Worm (Caenorhabditis elegans): ENCODE results near the gene rpl-35.

The rpl-35 gene

DNA sequence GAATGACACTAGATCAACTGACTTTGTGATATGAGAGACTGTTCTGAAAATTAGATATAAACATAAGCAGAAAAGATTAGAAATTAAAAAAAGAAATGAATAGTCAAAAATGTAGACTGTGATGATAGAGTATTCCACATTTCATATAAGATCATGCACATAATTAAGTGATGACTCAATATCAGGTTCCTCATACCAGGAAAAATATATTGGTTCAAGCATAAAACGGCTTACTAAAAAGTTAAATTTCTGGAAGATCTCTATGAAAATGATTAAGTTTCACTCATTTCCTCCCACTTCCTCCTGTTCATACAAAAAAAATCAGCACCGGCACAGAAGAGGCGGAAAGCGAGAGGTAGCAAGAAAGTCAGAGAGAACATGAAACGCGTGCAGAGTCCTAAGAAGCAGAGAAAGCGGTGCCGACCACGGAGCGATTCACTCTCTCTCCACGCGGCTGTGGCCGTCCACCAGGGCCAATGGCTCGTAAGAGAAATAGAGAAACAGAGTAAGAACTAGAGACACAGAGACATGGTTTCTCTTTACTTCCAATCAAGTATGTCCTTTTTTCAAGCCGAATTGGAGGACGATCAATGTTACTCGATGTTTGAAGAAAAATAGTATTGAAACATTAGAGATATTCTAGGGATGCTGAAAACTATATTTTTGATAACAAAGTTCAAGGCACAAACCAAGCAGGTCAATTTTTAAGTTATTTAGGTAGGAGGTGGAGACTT, 36.8 kb downstream of the rpl-35 start, which contains the start of the genes ZK688.5 and fahd-1 (continued):
- TF ChIP-seq isw-1 (GFP tag; IDR thresholded peaks at IDR 0.05): peak; percentile 35; the same call in 1 of the 2 replicates
- TF ChIP-seq mep-1 (tag; optimal IDR thresholded peaks at IDR 0.05): peak; percentile 70
- TF ChIP-seq rnt-1 (tag; optimal IDR thresholded peaks at IDR 0.05): peak; percentile 71
- TF ChIP-seq nhr-71 (tag; optimal IDR thresholded peaks at IDR 0.05): peak; percentile 83
- TF ChIP-seq lir-3 (tag; optimal IDR thresholded peaks at IDR 0.05; ENCODE audit: poor library complexity): no peak
- TF ChIP-seq nhr-19 (GFP tag; conservative IDR thresholded peaks at IDR 0.05): peak; percentile 57
- no peak for TF ChIP-seq fkh-4 (tag; optimal IDR thresholded peaks at IDR 0.05; ENCODE audit: borderline replicate concordance)
- TF ChIP-seq nhr-20 (tag; optimal IDR thresholded peaks at IDR 0.05): peak; percentile 72
- TF ChIP-seq ama-1 (optimal IDR thresholded peaks at IDR 0.05): no peak
- TF ChIP-seq elt-2 (tag; optimal IDR thresholded peaks at IDR 0.05): peak; percentile 21
- TF ChIP-seq tlp-1 (tag; optimal IDR thresholded peaks at IDR 0.05): no peak
- no peak for TF ChIP-seq egl-27 (tag; optimal IDR thresholded peaks at IDR 0.05)
- peak in 2 of 6 experiments; percentile 41 to 48 for TF ChIP-seq elt-3 (tag; optimal IDR thresholded peaks at IDR 0.05)
- TF ChIP-seq tbx-2 (tag; optimal IDR thresholded peaks at IDR 0.05): peak; percentile 62
- peak; percentile 54 for TF ChIP-seq fkh-8 (tag; optimal IDR thresholded peaks at IDR 0.05)
- TF ChIP-seq efl-1 (optimal IDR thresholded peaks at IDR 0.05): peak; percentile 72 to 77
- peak; percentile 27 to 94 for TF ChIP-seq efl-1 (GFP tag; optimal IDR thresholded peaks at IDR 0.05 in 1 of 2)

DNA sequence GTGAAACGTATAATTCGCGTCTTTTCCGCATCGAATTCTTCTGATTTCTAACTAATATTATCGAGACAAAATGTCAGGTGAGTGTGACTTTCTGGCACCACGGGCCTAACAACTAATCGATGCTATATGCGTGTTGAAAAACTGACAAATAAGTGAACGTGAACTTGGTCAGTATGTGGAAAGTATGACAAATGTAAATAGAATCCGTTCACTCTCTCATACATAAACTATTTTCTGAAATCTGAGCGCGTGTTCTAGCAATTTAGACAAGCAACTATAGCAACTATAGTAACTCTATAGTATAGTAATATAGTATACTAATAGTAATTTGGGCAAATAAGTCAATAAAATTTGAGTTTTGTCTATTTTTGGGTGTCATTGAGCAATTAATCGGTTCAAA, 37.4 kb downstream of the rpl-35 start:
- TF ChIP-seq fos-1 (tag; optimal IDR thresholded peaks at IDR 0.05): no peak
- no peak for TF ChIP-seq lir-3 (tag; optimal IDR thresholded peaks at IDR 0.05; ENCODE audit: poor library complexity)
- no peak for TF ChIP-seq snpc-4 (tag; optimal IDR thresholded peaks at IDR 0.05)
- no peak for TF ChIP-seq pqm-1 (tag; optimal IDR thresholded peaks at IDR 0.05)
- no peak for TF ChIP-seq zag-1 (tag; optimal IDR thresholded peaks at IDR 0.05)
- no peak for TF ChIP-seq mab-9 (GFP tag; IDR thresholded peaks at IDR 0.05)
- TF ChIP-seq xbp-1 (tag; optimal IDR thresholded peaks at IDR 0.05): no peak
- TF ChIP-seq ztf-11 (tag; optimal IDR thresholded peaks at IDR 0.05): no peak
- TF ChIP-seq fkh-10 (GFP tag; optimal IDR thresholded peaks at IDR 0.05): no peak
- no peak for TF ChIP-seq ceh-8 (GFP tag; optimal IDR thresholded peaks at IDR 0.05)
- no peak for TF ChIP-seq C04F5.9 (tag; optimal IDR thresholded peaks at IDR 0.05)

DNA sequence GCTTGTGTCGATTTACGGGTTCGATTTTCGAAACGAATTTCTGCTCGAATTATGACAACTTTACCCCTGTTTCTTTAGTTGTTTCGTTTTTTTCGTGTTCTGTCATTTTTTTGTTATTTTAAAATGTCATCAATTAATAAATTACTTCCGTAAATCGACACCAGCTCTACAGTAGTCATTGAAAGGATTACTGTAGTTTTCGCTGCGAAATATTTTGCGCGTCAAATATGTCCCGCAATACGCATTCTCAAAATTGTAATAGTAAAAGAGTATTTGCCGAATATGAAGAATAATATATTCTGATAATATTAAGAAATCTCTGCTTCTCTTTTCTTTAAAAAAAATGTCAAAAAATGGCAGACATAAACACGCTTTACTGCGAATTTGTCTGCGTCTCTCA, 38.3 kb downstream of the rpl-35 start:
- peak; percentile 27 for TF ChIP-seq fkh-8 (tag; optimal IDR thresholded peaks at IDR 0.05)
- TF ChIP-seq mab-9 (GFP tag; IDR thresholded peaks at IDR 0.05): no peak
- TF ChIP-seq nhr-85 (tag): no peak
- TF ChIP-seq efl-1 (optimal IDR thresholded peaks at IDR 0.05): no peak
- TF ChIP-seq efl-1 (GFP tag; optimal IDR thresholded peaks at IDR 0.05 in 1 of 2): peak in 1 of 2 experiments; percentile 54

DNA sequence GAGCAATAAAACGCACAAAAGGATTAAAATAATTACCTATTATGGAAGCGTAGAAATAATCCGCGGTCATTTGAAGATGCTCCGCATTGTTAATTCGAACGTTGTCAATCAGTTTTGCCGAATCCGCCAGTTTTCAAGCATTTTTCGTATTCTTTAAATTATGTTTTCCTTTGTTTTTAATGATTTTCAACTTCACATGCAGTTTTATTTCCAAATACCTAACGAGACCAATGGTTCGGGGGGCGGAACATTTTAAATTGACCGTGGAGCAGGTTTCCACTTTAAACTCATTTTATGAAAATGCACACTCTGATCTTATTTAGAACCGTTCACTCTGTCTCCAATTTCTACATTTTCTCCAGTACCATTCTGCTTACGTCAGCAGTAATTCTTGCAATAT, 39.8 kb downstream of the rpl-35 start, which contains the start of gene ZK688.4:
TSS of gene ZK688.4 (plus strand) at position 301 of the 400 bp plus-strand sequence.
- TF ChIP-seq grh-1 (GFP tag; IDR thresholded peaks at IDR 0.05): no peak
- no peak for TF ChIP-seq sox-4 (tag; optimal IDR thresholded peaks at IDR 0.05)
- no peak for TF ChIP-seq nhr-84 (tag; optimal IDR thresholded peaks at IDR 0.05)
- TF ChIP-seq elt-2 (tag; optimal IDR thresholded peaks at IDR 0.05): no peak
- no peak for TF ChIP-seq hlh-17 (GFP tag; optimal IDR thresholded peaks at IDR 0.05; ENCODE audit: borderline replicate concordance)
- TF ChIP-seq pqm-1 (tag; optimal IDR thresholded peaks at IDR 0.05): no peak
- no peak for TF ChIP-seq mdl-1 (tag; optimal IDR thresholded peaks at IDR 0.05)
- TF ChIP-seq sup-37 (GFP tag; optimal IDR thresholded peaks at IDR 0.05): no peak
- TF ChIP-seq ceh-82 (tag; optimal IDR thresholded peaks at IDR 0.05): no peak
- no peak for TF ChIP-seq tlp-1 (tag; optimal IDR thresholded peaks at IDR 0.05)
- TF ChIP-seq unc-30 (tag; optimal IDR thresholded peaks at IDR 0.05): no peak
- no peak for TF ChIP-seq lin-13 (GFP tag; optimal IDR thresholded peaks at IDR 0.05)
- TF ChIP-seq unc-130 (tag; optimal IDR thresholded peaks at IDR 0.05): no peak
- no peak for TF ChIP-seq mep-1 (tag; optimal IDR thresholded peaks at IDR 0.05)
- TF ChIP-seq nhr-11 (tag; optimal IDR thresholded peaks at IDR 0.05): no peak
- no peak for TF ChIP-seq efl-3 (GFP tag; optimal IDR thresholded peaks at IDR 0.05)
- no peak for TF ChIP-seq nhr-12 (tag; optimal IDR thresholded peaks at IDR 0.05)

All from whole organism, L1 larva.